Worm (Caenorhabditis elegans): ENCODE measurements around the gene T24C12.3.

T24C12.3 gene

DNA sequence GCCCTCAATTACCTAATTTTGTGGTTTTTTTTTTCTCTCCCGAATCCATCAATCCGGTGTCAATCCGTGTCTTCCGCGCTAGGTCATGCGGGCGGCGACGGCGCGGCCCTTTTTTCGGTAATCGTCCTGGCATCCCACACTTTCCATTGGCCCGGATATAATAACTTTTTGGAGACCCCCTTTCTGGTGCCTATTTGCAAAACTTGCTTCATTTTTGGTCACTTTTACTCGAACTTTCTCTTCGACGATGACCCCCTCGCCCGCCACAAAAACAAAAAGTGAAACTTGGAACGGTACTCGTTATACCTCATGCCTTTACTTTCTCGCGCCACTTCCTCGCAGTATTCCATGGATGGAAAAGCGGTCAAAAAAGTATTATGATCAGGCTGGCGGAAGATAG is 10.8 kb upstream of the T24C12.3 start:
- TF ChIP-seq nhr-237 (tag; optimal IDR thresholded peaks at IDR 0.05) (no peak), nhr-23 (tag; optimal IDR thresholded peaks at IDR 0.05) (peak; percentile 77)

DNA sequence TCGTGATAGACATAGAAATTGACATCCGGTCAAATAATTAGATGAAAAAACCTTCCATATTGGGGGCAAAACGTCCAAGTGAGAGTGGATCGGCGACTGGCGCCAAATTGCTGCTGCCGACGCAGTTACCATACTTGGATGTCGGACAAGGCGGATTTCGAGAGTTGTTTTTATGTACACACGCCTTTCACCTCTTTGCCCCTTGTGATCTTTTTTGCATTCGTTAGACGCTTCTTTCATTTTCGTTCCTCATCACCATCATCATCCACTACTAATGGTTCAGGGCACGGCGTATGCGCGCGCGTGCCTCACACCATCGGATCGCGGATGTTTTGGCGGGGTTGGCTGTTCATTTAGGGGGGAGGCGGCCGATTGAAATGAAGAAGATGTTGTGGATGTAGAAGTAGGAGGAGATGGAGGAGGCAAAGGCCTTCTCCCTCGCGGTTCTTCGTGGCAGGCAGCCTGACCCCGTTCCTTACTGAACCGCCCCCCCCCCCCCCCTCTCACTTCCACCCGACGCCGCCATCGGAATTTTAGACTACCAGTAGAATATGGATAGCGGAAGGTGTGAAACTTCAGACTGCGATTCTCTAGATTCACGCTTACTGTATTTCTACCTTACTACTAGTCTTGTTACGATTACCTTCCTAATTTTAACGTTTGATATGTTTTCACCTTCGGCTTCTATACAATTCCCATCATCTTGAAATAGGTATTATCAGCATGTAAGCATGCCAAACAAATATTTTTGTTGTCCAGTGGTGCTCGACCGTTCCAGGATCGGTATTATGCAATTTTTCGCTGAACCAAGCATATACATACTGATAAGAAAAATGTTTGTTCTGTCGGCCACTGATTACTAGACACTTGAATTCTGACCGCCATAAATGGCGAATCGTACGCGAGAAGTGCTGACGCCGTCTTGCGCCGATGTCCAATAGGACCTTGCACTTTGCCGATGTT is 10.0 kb upstream of the T24C12.3 start:
- TF ChIP-seq nhr-25 (tag; optimal IDR thresholded peaks at IDR 0.05): peak; percentile 41
- no peak for TF ChIP-seq snpc-4 (tag; optimal IDR thresholded peaks at IDR 0.05)
- peak; percentile 27 for TF ChIP-seq nhr-23 (tag; optimal IDR thresholded peaks at IDR 0.05)
- TF ChIP-seq elt-2 (tag; optimal IDR thresholded peaks at IDR 0.05): peak; percentile 13
- no peak for TF ChIP-seq ztf-4 (tag; optimal IDR thresholded peaks at IDR 0.05)
- no peak for TF ChIP-seq lin-15B (tag; optimal IDR thresholded peaks at IDR 0.05)

DNA sequence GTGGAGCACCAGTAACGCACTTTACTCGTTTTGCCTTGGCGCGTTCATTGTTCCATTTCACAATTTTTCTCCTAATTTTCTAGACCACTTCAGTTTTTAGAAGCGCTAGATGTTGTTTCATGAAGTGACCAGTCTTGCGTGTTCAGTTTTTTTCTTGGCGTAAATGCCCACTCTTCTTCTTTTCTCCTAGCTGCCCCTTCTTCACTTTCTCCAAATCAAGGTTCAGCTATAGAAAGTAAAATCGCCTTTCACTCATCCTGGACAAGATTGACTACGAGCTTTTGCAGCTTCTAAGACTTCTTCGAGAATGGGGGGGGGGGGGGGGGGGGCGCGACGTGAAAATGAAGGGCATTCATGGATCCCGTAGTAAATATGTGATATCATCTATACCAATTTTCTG is 9.0 kb upstream of the T24C12.3 start:
- TF ChIP-seq nhr-11 (tag; optimal IDR thresholded peaks at IDR 0.05) (no peak), hmg-11 (tag; optimal IDR thresholded peaks at IDR 0.05) (no peak), eor-1 (tag; optimal IDR thresholded peaks at IDR 0.05) (no peak), daf-12 (tag; optimal IDR thresholded peaks at IDR 0.05) (no peak), elt-3 (tag; optimal IDR thresholded peaks at IDR 0.05) (no peak), nhr-12 (tag; optimal IDR thresholded peaks at IDR 0.05) (no peak), nhr-76 (tag; optimal IDR thresholded peaks at IDR 0.05) (no peak), fos-1 (tag; optimal IDR thresholded peaks at IDR 0.05) (no peak), tbx-2 (tag; optimal IDR thresholded peaks at IDR 0.05) (no peak), ceh-28 (tag; optimal IDR thresholded peaks at IDR 0.05) (no peak), nhr-25 (tag; optimal IDR thresholded peaks at IDR 0.05) (no peak), jun-1 (tag; optimal IDR thresholded peaks at IDR 0.05) (no peak), ztf-4 (tag; optimal IDR thresholded peaks at IDR 0.05) (no peak), aly-2 (tag; optimal IDR thresholded peaks at IDR 0.05) (no peak), sea-2 (GFP tag; optimal IDR thresholded peaks at IDR 0.05) (no peak), ceh-16 (tag; optimal IDR thresholded peaks at IDR 0.05) (no peak), nhr-28 (tag; optimal IDR thresholded peaks at IDR 0.05) (no peak)

DNA sequence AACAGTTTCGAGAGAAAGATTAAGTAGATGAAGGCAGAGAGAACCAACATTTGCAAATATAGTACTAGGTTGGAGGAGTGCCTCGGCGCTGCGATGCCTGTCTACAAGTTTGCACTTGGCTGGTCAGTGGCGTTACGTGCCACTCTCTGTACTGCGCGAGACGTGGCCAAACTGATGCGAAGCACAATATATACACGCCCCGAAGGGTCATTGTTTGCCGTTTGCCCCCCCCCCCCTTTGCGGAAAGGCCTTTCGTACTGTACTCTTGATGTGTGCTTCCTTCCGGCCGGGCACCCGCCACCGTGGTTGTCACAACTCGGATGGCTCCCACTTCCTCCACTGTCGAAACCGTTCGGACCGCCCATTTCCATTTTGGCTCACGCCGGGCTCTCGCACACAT is 8.4 kb upstream of the T24C12.3 start:
- no peak for TF ChIP-seq mdl-1 (tag; optimal IDR thresholded peaks at IDR 0.05)
- TF ChIP-seq aly-2 (tag; optimal IDR thresholded peaks at IDR 0.05): no peak
- no peak for TF ChIP-seq nhr-12 (tag; optimal IDR thresholded peaks at IDR 0.05)
- no peak for TF ChIP-seq nhr-25 (tag; optimal IDR thresholded peaks at IDR 0.05)
- no peak for TF ChIP-seq snpc-4 (tag; optimal IDR thresholded peaks at IDR 0.05)
- no peak for TF ChIP-seq elt-1 (tag; optimal IDR thresholded peaks at IDR 0.05)
- TF ChIP-seq ztf-4 (tag; optimal IDR thresholded peaks at IDR 0.05): no peak
- TF ChIP-seq pha-4 (tag; optimal IDR thresholded peaks at IDR 0.05): peak; percentile 21

DNA sequence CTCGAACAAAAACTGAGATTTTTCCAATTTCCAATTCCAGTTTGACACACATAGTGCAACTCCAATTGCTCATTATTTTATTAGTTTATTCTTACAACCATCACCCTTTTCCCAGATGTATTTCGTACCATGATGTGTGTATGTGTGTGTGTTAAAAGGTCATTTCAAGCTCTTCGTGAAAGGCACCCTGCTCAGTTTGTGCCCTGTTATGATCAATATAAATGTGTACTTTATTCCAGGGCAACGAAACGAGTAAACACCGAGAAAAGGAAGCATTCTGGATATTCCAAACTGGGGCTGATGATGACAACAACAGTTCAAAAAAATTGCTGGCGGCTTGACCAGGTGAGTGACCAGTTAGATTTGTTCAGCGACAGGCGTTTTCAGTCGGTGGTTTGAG is 7.1 kb upstream of the T24C12.3 start, which contains the start of gene peb-1:
Gene peb-1, plus strand, starts transcription at position 301 of the 400 bp plus-strand sequence.
- TF ChIP-seq zag-1 (tag; optimal IDR thresholded peaks at IDR 0.05) (no peak), nfya-1 (tag; optimal IDR thresholded peaks at IDR 0.05; ENCODE audit: insufficient read depth) (no peak), fkh-2 (tag; optimal IDR thresholded peaks at IDR 0.05) (no peak)

DNA sequence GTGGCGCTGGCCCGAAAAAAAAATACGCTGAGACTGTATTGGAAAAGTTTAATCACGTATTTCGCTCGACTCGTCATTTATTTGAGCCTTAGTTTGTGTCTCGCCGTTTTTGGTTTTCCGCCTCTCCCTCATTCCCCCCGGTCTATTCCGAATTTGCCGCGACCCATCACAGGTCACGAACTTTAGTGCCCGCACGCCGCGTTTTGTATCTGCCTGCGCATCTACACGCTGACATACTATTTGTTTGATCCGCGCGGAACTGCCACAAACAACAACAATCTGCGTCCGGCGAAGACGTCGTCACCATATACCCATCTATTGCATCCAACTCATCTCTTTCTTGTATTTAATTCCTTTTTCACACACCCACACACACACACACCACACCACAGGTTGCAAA is 6.5 kb upstream of the T24C12.3 start:
- TF ChIP-seq ztf-4 (tag; optimal IDR thresholded peaks at IDR 0.05) (no peak), nhr-23 (tag; optimal IDR thresholded peaks at IDR 0.05) (peak; percentile 9)

DNA sequence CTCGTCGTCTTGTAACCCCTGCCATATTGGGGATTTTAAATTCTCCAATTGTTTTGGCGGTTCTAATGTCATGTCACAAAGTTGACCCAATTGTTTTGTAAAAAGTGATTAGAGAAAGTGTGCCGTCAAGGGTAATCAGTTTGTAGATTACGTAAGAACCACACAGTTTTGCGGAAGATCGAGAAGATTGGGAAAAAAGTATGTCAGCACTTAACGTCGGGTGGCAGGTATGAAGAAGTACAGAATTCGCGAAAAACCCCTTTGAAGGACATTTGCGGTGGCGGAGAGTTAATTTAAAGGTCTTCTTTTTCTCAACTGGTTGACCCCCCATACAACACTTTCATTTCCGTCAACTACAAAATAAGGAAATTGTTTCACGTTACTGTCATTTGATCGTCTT is 4.7 kb upstream of the T24C12.3 start:
- TF ChIP-seq fos-1 (tag; optimal IDR thresholded peaks at IDR 0.05) (no peak), jun-1 (tag; optimal IDR thresholded peaks at IDR 0.05) (no peak), nhr-25 (tag; optimal IDR thresholded peaks at IDR 0.05) (peak; percentile 51), R02D3.7 (tag; optimal IDR thresholded peaks at IDR 0.05) (no peak), ZK546.5 (tag; optimal IDR thresholded peaks at IDR 0.05) (no peak), nhr-77 (tag; optimal IDR thresholded peaks at IDR 0.05) (no peak), nhr-76 (tag; optimal IDR thresholded peaks at IDR 0.05) (no peak), nhr-12 (tag; optimal IDR thresholded peaks at IDR 0.05) (no peak), nhr-23 (tag; optimal IDR thresholded peaks at IDR 0.05) (peak; percentile 74), nhr-237 (tag; optimal IDR thresholded peaks at IDR 0.05) (no peak), egl-5 (tag; optimal IDR thresholded peaks at IDR 0.05) (no peak), ztf-11 (tag; optimal IDR thresholded peaks at IDR 0.05) (no peak), unc-62 (GFP tag; optimal IDR thresholded peaks at IDR 0.05) (no peak), lin-39 (tag; optimal IDR thresholded peaks at IDR 0.05) (no peak), nhr-43 (tag; optimal IDR thresholded peaks at IDR 0.05; ENCODE audit: poor library complexity, severe bottlenecking) (no peak), sea-2 (GFP tag; optimal IDR thresholded peaks at IDR 0.05) (no peak), ceh-82 (tag; optimal IDR thresholded peaks at IDR 0.05) (no peak), ztf-4 (tag; optimal IDR thresholded peaks at IDR 0.05) (no peak), fkh-2 (tag; optimal IDR thresholded peaks at IDR 0.05) (no peak), elt-3 (tag; optimal IDR thresholded peaks at IDR 0.05) (peak in 1 of 3 experiments; percentile 27), ceh-9 (tag; optimal IDR thresholded peaks at IDR 0.05) (no peak), elt-1 (tag; optimal IDR thresholded peaks at IDR 0.05) (no peak), elt-2 (tag; optimal IDR thresholded peaks at IDR 0.05) (no peak)

Measured in whole organism, L3 larva.